Worm (Caenorhabditis elegans): ENCODE data around the gene eral-1.
A peak's percentile ranks its signal among the peaks of the same experiment; 100 is the strongest.

The eral-1 gene

ce11 chrII:9589667-9590066 lies at the start of gene eral-1:
Gene eral-1, minus strand, starts transcription at chrII:9589767.
- TF ChIP-seq mec-3 (tag; optimal IDR thresholded peaks at IDR 0.05; ENCODE audit: borderline replicate concordance) (no peak), fkh-6 (tag; optimal IDR thresholded peaks at IDR 0.05) (no peak), ceh-31 (tag; optimal IDR thresholded peaks at IDR 0.05) (no peak), fax-1 (tag; optimal IDR thresholded peaks at IDR 0.05) (no peak), syd-9 (tag; optimal IDR thresholded peaks at IDR 0.05) (no peak), unc-42 (tag; optimal IDR thresholded peaks at IDR 0.05) (no peak), eyg-1 (tag; optimal IDR thresholded peaks at IDR 0.05) (no peak), hlh-30 (tag; optimal IDR thresholded peaks at IDR 0.05; ENCODE audit: insufficient read depth) (no peak), unc-55 (GFP tag; optimal IDR thresholded peaks at IDR 0.05) (no peak), nhr-11 (tag; optimal IDR thresholded peaks at IDR 0.05) (no peak), ceh-18 (tag; optimal IDR thresholded peaks at IDR 0.05) (no peak), ets-4 (tag; optimal IDR thresholded peaks at IDR 0.05) (no peak), lim-6 (tag; optimal IDR thresholded peaks at IDR 0.05) (no peak), ceh-45 (GFP tag; IDR thresholded peaks at IDR 0.05) (no peak), C38D4.7 (GFP tag; optimal IDR thresholded peaks at IDR 0.05) (no peak), zip-5 (tag; optimal IDR thresholded peaks at IDR 0.05) (no peak), fkh-10 (GFP tag; optimal IDR thresholded peaks at IDR 0.05) (no peak), ceh-6 (GFP tag; optimal IDR thresholded peaks at IDR 0.05) (no peak)

ce11 chrII:9636300-9636699 lies 46.7 kb upstream of the eral-1 start, which contains the start of gene ZK1307.7:
Gene ZK1307.7, plus strand, starts transcription at chrII:9636600.
- TF ChIP-seq sdc-2 (tag; optimal IDR thresholded peaks at IDR 0.05): no peak
- TF ChIP-seq ceh-34 (tag; optimal IDR thresholded peaks at IDR 0.05): no peak
- no peak for TF ChIP-seq C38D4.7 (GFP tag; optimal IDR thresholded peaks at IDR 0.05)

ce11 chrII:9625930-9626329 lies 36.4 kb upstream of the eral-1 start:
- TF ChIP-seq fkh-6 (tag; optimal IDR thresholded peaks at IDR 0.05) (no peak), hlh-15 (tag; optimal IDR thresholded peaks at IDR 0.05) (no peak), nfya-1 (tag; optimal IDR thresholded peaks at IDR 0.05) (no peak), pax-1 (tag; optimal IDR thresholded peaks at IDR 0.05) (no peak), zip-5 (tag; optimal IDR thresholded peaks at IDR 0.05) (no peak), nhr-232 (tag; optimal IDR thresholded peaks at IDR 0.05) (no peak), nhr-11 (tag; optimal IDR thresholded peaks at IDR 0.05) (no peak), unc-86 (tag; optimal IDR thresholded peaks at IDR 0.05) (no peak), ztf-16 (tag; optimal IDR thresholded peaks at IDR 0.05) (no peak), sdc-2 (tag; optimal IDR thresholded peaks at IDR 0.05) (no peak), pha-4 (tag; optimal IDR thresholded peaks at IDR 0.05) (no peak), tbx-7 (tag; optimal IDR thresholded peaks at IDR 0.05) (no peak), hlh-8 (tag; optimal IDR thresholded peaks at IDR 0.05) (no peak)

ce11 chrII:9624110-9624695 lies 34.6 kb upstream of the eral-1 start, which contains the start of the genes dnj-20 and ZK1307.8:
Gene dnj-20, minus strand, starts transcription at chrII:9624176.
Gene ZK1307.8, plus strand, starts transcription at chrII:9624613.
- no peak for TF ChIP-seq ets-4 (tag; optimal IDR thresholded peaks at IDR 0.05)
- no peak for TF ChIP-seq pax-1 (tag; optimal IDR thresholded peaks at IDR 0.05)
- TF ChIP-seq elt-2 (tag; optimal IDR thresholded peaks at IDR 0.05): peak; percentile 9

ce11 chrII:9621913-9622348 lies 32.4 kb upstream of the eral-1 start:
- TF ChIP-seq pag-3 (tag; optimal IDR thresholded peaks at IDR 0.05; ENCODE audit: borderline replicate concordance) (no peak), hlh-30 (tag; optimal IDR thresholded peaks at IDR 0.05; ENCODE audit: insufficient read depth) (no peak), zip-5 (tag; optimal IDR thresholded peaks at IDR 0.05) (no peak), ceh-45 (GFP tag; IDR thresholded peaks at IDR 0.05) (no peak), pat-9 (tag; optimal IDR thresholded peaks at IDR 0.05) (no peak), unc-42 (tag; optimal IDR thresholded peaks at IDR 0.05) (no peak), F13H6.1 (tag; optimal IDR thresholded peaks at IDR 0.05) (no peak), K09A11.1 (tag; optimal IDR thresholded peaks at IDR 0.05; ENCODE audit: insufficient read depth) (no peak), pros-1 (tag; optimal IDR thresholded peaks at IDR 0.05) (no peak), ztf-16 (tag; optimal IDR thresholded peaks at IDR 0.05) (no peak), nhr-11 (tag; optimal IDR thresholded peaks at IDR 0.05) (no peak), ceh-24 (tag; optimal IDR thresholded peaks at IDR 0.05) (no peak), elt-2 (tag; optimal IDR thresholded peaks at IDR 0.05) (no peak), hlh-6 (tag; optimal IDR thresholded peaks at IDR 0.05) (no peak)

Measured in whole organism, late embryonic.